Fruit fly (Drosophila melanogaster) S2 (cell line): ENCODE data around the gene dl.

Experiments
- CG8478 ChIP-seq: fragments of >200 bp; optimal IDR thresholded peaks from 2 replicates; lab custom pipeline; 2018
- CTCF ChIP-seq, 2 experiments: fragments of >200 bp; optimal IDR thresholded peaks; 2 replicates each; lab custom pipeline; 2018

DNA sequence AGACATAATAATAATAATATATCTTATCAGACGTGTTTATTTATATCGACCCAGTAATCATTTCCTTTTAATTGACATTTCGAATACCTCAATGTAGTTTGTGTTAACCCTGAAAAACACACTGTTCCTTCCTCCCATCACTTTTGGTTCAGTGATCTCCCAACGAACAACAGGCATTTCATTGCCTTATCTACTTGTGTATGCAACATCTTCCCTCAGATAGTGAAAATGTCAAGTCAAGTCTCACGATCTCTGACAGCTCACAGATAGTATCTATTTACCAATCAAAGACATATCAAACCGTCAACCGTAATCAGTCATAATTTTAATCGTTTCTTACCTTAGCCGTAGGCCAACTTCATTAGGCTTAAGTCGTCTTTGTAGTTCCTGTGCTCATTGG, 55.2 kb downstream of the dl start:
- no peak for TF ChIP-seq CTCF (optimal IDR thresholded peaks at IDR 0.05; lab: Kevin White, UChicago)
- no peak for TF ChIP-seq CG8478 (lab: Kevin White, UChicago)
